Worm (Caenorhabditis elegans) whole organism, L4 larva: ENCODE measurements around the gene R02D5.6.

Experiments used
- ama-1 ChIP-seq: fragments of 150-350 bp; optimal IDR thresholded peaks from 2 replicates; lab custom pipeline; 2014; ENCODE audit warnings: inconsistent platforms, mixed read lengths
- ceh-62 ChIP-seq: sonication (generic microtip); optimal IDR thresholded peaks from 2 replicates; lab custom pipeline; 2017; ENCODE audit warnings: missing biosample characterization, missing genetic modification characterization
- daf-8 ChIP-seq: fragments of 200-800 bp; sonication (Bioruptor generic); IDR thresholded peaks from 2 replicates; pipeline ENCODE4 v1.3.6; 2022; ENCODE audit warnings: missing genetic modification characterization, missing compliant biosample characterization
- mdl-1 ChIP-seq, 2 experiments: fragments of 150-350 bp in 1 of 2; sonication (generic microtip) in 1 of 2; optimal IDR thresholded peaks; 2 replicates each; lab custom pipeline; 2014 to 2017; ENCODE audit warnings: missing biosample characterization in 2 of 2, missing genetic modification characterization in 2 of 2
- nhr-11 ChIP-seq: fragments of 150-350 bp; optimal IDR thresholded peaks from 2 replicates; lab custom pipeline; 2014; ENCODE audit warnings: missing biosample characterization, missing genetic modification characterization
- nhr-111 ChIP-seq: fragments of 200-800 bp; sonication (Bioruptor generic); optimal IDR thresholded peaks from 2 replicates; lab custom pipeline; 2018; ENCODE audit warnings: mild to moderate bottlenecking, missing genetic modification characterization, missing compliant biosample characterization
- nhr-237 ChIP-seq: sonication (generic microtip); optimal IDR thresholded peaks from 2 replicates; lab custom pipeline; 2017; ENCODE audit warnings: missing biosample characterization, missing genetic modification characterization
- pha-4 ChIP-seq, 2 experiments: fragments of 150-350 bp in 1 of 2; fragments of 200-800 bp in 1 of 2; sonication (Bioruptor generic) in 1 of 2; IDR thresholded peaks in 1 of 2; optimal IDR thresholded peaks in 1 of 2; 2 replicates each; pipeline versions ENCODE4 v1.3.6 to Lab custom; 2014 to 2022; ENCODE audit warnings: missing genetic modification characterization in 2 of 2, missing genetic modification reagents in 2 of 2, missing biosample characterization in 1 of 2, missing compliant biosample characterization in 1 of 2
- skn-1 ChIP-seq: fragments of 150-350 bp; optimal IDR thresholded peaks from 2 replicates; lab custom pipeline; 2014; ENCODE audit warnings: missing biosample characterization, missing genetic modification characterization
- snpc-4 ChIP-seq: fragments of 150-350 bp; optimal IDR thresholded peaks from 2 replicates; lab custom pipeline; 2014; ENCODE audit warnings: missing biosample characterization, missing genetic modification characterization

DNA sequence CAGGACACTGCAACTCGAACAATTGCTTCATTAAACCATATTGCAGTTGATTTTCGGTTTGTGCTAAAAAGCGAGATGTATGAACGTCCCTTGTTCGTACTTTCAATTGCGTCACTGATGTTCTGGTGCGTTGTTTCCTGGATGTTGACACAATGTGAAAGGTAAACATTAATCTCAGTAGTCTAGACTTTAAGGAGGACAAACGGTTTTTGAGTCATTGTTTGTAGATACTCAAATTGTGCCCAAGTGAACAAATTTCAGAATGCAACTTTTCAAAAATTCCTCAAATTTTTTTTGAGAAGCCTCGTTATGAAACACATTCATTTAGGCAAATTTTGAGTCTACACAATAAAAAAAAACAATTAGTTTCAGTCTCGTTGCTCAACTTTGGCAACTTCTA lies 23.0 kb upstream of the R02D5.6 start:
- no peak for TF ChIP-seq pha-4 (GFP tag; IDR thresholded peaks at IDR 0.05; lab: Robert Waterston, UW)
- no peak for TF ChIP-seq pha-4 (tag; optimal IDR thresholded peaks at IDR 0.05; lab: Kevin White, UChicago)
- no peak for TF ChIP-seq ceh-62 (tag; lab: Kevin White, UChicago)
- no peak for TF ChIP-seq nhr-111 (GFP tag; lab: Kevin White, UChicago)
- TF ChIP-seq snpc-4 (tag; lab: Kevin White, UChicago): no peak
- TF ChIP-seq skn-1 (tag; lab: Kevin White, UChicago): no peak
- TF ChIP-seq nhr-237 (tag; lab: Kevin White, UChicago): no peak
- TF ChIP-seq nhr-11 (tag; lab: Kevin White, UChicago): no peak
- TF ChIP-seq ama-1 (lab: Kevin White, UChicago): no peak
- no peak for TF ChIP-seq mdl-1 (tag; optimal IDR thresholded peaks at IDR 0.05; lab: Kevin White, UChicago)
- no peak for TF ChIP-seq daf-8
